Worm (Caenorhabditis elegans): ENCODE data around the gene ZK622.5.
A peak's percentile ranks its signal among the peaks of the same experiment; 100 is the strongest.

The ZK622.5 gene

DNA sequence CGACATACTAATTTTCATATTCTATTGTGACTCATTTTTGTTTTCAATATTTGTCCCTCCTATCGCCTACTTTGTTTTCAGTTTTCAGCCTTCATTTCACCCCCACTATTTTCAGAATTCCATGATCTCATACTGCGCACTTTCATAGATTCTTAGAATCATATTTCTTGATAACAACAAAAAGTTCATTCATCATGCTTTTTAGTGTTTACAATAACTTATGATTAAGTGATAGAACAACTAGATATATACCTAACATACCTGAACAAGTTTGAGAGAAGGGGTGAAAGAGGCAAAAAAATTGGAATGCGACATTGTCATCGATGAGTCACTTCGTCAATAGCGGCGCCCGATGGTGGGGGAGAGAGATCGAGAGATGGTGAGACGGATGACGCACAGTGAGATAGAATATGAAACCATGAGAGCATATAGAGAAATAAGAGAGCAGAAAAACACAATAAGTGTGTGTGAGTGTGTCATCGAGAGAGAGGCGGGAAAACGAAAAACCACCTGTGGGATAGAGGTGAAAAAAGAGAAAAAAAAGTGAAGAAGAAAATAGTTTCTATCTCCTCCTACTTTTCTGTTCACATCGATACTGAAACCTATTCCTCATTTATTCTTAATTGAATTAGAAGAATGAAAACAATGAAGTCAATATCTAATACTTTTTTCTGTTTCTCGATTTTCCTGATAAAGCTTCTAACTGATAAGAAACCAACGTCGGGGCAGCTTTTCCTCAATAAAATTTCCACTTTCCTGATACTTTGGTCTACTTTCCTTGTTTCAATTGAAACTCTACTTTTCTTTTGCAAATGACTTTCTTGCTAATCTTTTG is 47.6 kb downstream of the ZK622.5 start (continued):
- TF ChIP-seq hlh-26 (GFP tag; conservative IDR thresholded peaks at IDR 0.05) (no peak), attf-5 (GFP tag; optimal IDR thresholded peaks at IDR 0.05) (peak; percentile 12), ztf-3 (GFP tag; optimal IDR thresholded peaks at IDR 0.05) (no peak), F22D6.2 (tag; optimal IDR thresholded peaks at IDR 0.05) (no peak), snpc-1.1 (tag; optimal IDR thresholded peaks at IDR 0.05; ENCODE audit: insufficient read depth) (no peak), nhr-80 (tag; optimal IDR thresholded peaks at IDR 0.05) (peak; percentile 32), unc-130 (GFP tag; optimal IDR thresholded peaks at IDR 0.05) (no peak), T26A5.8 (tag; optimal IDR thresholded peaks at IDR 0.05) (no peak), dox-1 (GFP tag; IDR thresholded peaks at IDR 0.05) (peak; percentile 40; the same call in 1 of the 2 replicates), egrh-3 (GFP tag; IDR thresholded peaks at IDR 0.05) (no peak), efl-1 (GFP tag; optimal IDR thresholded peaks at IDR 0.05) (peak; percentile 22), K11D2.4 (GFP tag; IDR thresholded peaks at IDR 0.05) (peak; percentile 66), Y56A3A.18 (GFP tag; IDR thresholded peaks at IDR 0.05) (no peak), cebp-1 (GFP tag; IDR thresholded peaks at IDR 0.05) (no peak), cebp-1 (tag; optimal IDR thresholded peaks at IDR 0.05) (peak; percentile 69), nhr-27 (tag; optimal IDR thresholded peaks at IDR 0.05) (no peak), ceh-58 (GFP tag; IDR thresholded peaks at IDR 0.05) (no peak), D2030.7 (GFP tag; IDR thresholded peaks at IDR 0.05) (no peak), ztf-18 (tag; optimal IDR thresholded peaks at IDR 0.05) (no peak), die-1 (tag; optimal IDR thresholded peaks at IDR 0.05) (peak; percentile 5), zfh-2 (GFP tag; conservative IDR thresholded peaks at IDR 0.05) (peak; percentile 90), ceh-40 (GFP tag; IDR thresholded peaks at IDR 0.05) (0 out of 2 replicates have a peak, but pooled peaks have one; percentile 43), ceh-100 (GFP tag; IDR thresholded peaks at IDR 0.05) (0 out of 2 replicates have a peak, but pooled peaks have one; percentile 13), ceh-27 (GFP tag; optimal IDR thresholded peaks at IDR 0.05) (peak; percentile 63), Y95B8A.8 (GFP tag; IDR thresholded peaks at IDR 0.05) (no peak), nhr-90 (tag; optimal IDR thresholded peaks at IDR 0.05) (no peak), pbrm-1 (GFP tag; IDR thresholded peaks at IDR 0.05) (peak; percentile 43; the same call in 1 of the 2 replicates), F23B12.7 (tag; optimal IDR thresholded peaks at IDR 0.05; ENCODE audit: insufficient read depth) (no peak), nhr-120 (GFP tag; IDR thresholded peaks at IDR 0.05) (no peak), madf-10 (tag; optimal IDR thresholded peaks at IDR 0.05) (peak; percentile 15), lin-40 (tag; optimal IDR thresholded peaks at IDR 0.05) (peak; percentile 67), snpc-4 (GFP tag; optimal IDR thresholded peaks at IDR 0.05) (no peak), snpc-4 (tag; optimal IDR thresholded peaks at IDR 0.05) (peak in 2 of 4 experiments; percentile 3 to 34), snpc-3.4 (tag; optimal IDR thresholded peaks at IDR 0.05) (no peak), ekl-4 (GFP tag; IDR thresholded peaks at IDR 0.05) (no peak), atf-7 (tag; optimal IDR thresholded peaks at IDR 0.05) (peak; percentile 27), tbx-9 (tag; optimal IDR thresholded peaks at IDR 0.05; ENCODE audit: borderline replicate concordance) (no peak), mcd-1 (GFP tag; IDR thresholded peaks at IDR 0.05) (peak; percentile 40; the same call in 1 of the 2 replicates), ZK185.1 (tag; optimal IDR thresholded peaks at IDR 0.05; ENCODE audit: poor library complexity, severe bottlenecking) (peak; percentile 45), gei-17 (GFP tag; optimal IDR thresholded peaks at IDR 0.05) (no peak), nfya-2 (GFP tag; IDR thresholded peaks at IDR 0.05) (no peak), ceh-79 (tag; optimal IDR thresholded peaks at IDR 0.05) (no peak), F55B11.4 (tag; optimal IDR thresholded peaks at IDR 0.05; ENCODE audit: borderline replicate concordance, insufficient read depth) (no peak), nfyb-1 (GFP tag; IDR thresholded peaks at IDR 0.05) (peak; percentile 49; the same call in 1 of the 2 replicates), cebp-2 (GFP tag; IDR thresholded peaks at IDR 0.05) (no peak), unc-62 (GFP tag; optimal IDR thresholded peaks at IDR 0.05) (peak; percentile 54), snpc-1.3 (tag; optimal IDR thresholded peaks at IDR 0.05; ENCODE audit: insufficient read depth) (no peak)

All from whole organism, young adult.